Worm (Caenorhabditis elegans) whole organism, L3 larva: ENCODE results near the gene cutl-16.

Experiments used
- R02D3.7 ChIP-seq: fragments of 150-350 bp; optimal IDR thresholded peaks from 2 replicates; lab custom pipeline; 2014; ENCODE audit warnings: missing biosample characterization, missing genetic modification characterization
- ZK546.5 ChIP-seq: sonication (generic microtip); optimal IDR thresholded peaks from 2 replicates; lab custom pipeline; 2017; ENCODE audit warnings: missing biosample characterization, missing genetic modification characterization
- aly-2 ChIP-seq: fragments of 150-350 bp; optimal IDR thresholded peaks from 2 replicates; lab custom pipeline; 2014; ENCODE audit warnings: missing biosample characterization, missing genetic modification characterization
- ama-1 ChIP-seq: fragments of 150-350 bp; optimal IDR thresholded peaks from 2 replicates; lab custom pipeline; 2018
- ceh-16 ChIP-seq: sonication (generic microtip); optimal IDR thresholded peaks from 2 replicates; lab custom pipeline; 2017; ENCODE audit warnings: missing biosample characterization, missing genetic modification characterization
- ceh-28 ChIP-seq: fragments of 150-350 bp; optimal IDR thresholded peaks from 2 replicates; lab custom pipeline; 2014; ENCODE audit warnings: missing biosample characterization, missing genetic modification reagents, missing genetic modification characterization
- ceh-82 ChIP-seq: fragments of 150-350 bp; optimal IDR thresholded peaks from 2 replicates; lab custom pipeline; 2014; ENCODE audit warnings: missing biosample characterization, missing genetic modification characterization
- ceh-9 ChIP-seq: sonication (generic microtip); optimal IDR thresholded peaks from 2 replicates; lab custom pipeline; 2018; ENCODE audit warnings: missing biosample characterization, missing genetic modification characterization
- daf-12 ChIP-seq: fragments of 150-350 bp; optimal IDR thresholded peaks from 2 replicates; lab custom pipeline; 2014; ENCODE audit warnings: missing biosample characterization, missing genetic modification reagents, missing genetic modification characterization
- egl-27 ChIP-seq: sonication (generic microtip); optimal IDR thresholded peaks from 4 replicates; lab custom pipeline; 2017; ENCODE audit warnings: missing biosample characterization, missing genetic modification reagents, missing genetic modification characterization
- egl-5 ChIP-seq: fragments of 150-350 bp; optimal IDR thresholded peaks from 2 replicates; lab custom pipeline; 2017; ENCODE audit warnings: missing biosample characterization, missing genetic modification reagents, missing genetic modification characterization, inconsistent platforms
- elt-1 ChIP-seq: fragments of 150-350 bp; optimal IDR thresholded peaks from 2 replicates; lab custom pipeline; 2014; ENCODE audit warnings: missing biosample characterization, missing genetic modification characterization
- elt-2 ChIP-seq: sonication (generic microtip); optimal IDR thresholded peaks from 2 replicates; lab custom pipeline; 2016; ENCODE audit warnings: missing genetic modification reagents, mild to moderate bottlenecking, missing genetic modification characterization, missing compliant biosample characterization
- elt-3 ChIP-seq, 3 experiments: fragments of 150-350 bp in 1 of 3; sonication (generic microtip) in 2 of 3; optimal IDR thresholded peaks; 2 replicates in 2 of 3; 4 replicates in 1 of 3; lab custom pipeline; 2014 to 2017; ENCODE audit warnings: missing biosample characterization in 3 of 3, missing genetic modification characterization in 3 of 3
- eor-1 ChIP-seq, 2 experiments: fragments of 150-350 bp; optimal IDR thresholded peaks; 2 replicates each; lab custom pipeline; 2014 to 2018; ENCODE audit warnings: missing biosample characterization in 2 of 2, missing genetic modification characterization in 2 of 2
- fkh-10 ChIP-seq: sonication (generic microtip); optimal IDR thresholded peaks from 2 replicates; lab custom pipeline; 2017; ENCODE audit warnings: missing biosample characterization, missing genetic modification reagents, missing genetic modification characterization
- fkh-2 ChIP-seq: fragments of 150-350 bp; optimal IDR thresholded peaks from 2 replicates; lab custom pipeline; 2014; ENCODE audit warnings: missing biosample characterization, missing genetic modification reagents, missing genetic modification characterization
- fos-1 ChIP-seq: fragments of 150-350 bp; optimal IDR thresholded peaks from 2 replicates; lab custom pipeline; 2014; ENCODE audit warnings: missing biosample characterization, missing genetic modification characterization
- hmg-11 ChIP-seq: sonication (generic microtip); optimal IDR thresholded peaks from 2 replicates; lab custom pipeline; 2016; ENCODE audit warnings: missing genetic modification characterization, missing compliant biosample characterization
- jun-1 ChIP-seq: fragments of 150-350 bp; optimal IDR thresholded peaks from 2 replicates; lab custom pipeline; 2014; ENCODE audit warnings: missing biosample characterization, missing genetic modification reagents, missing genetic modification characterization
- lin-15B ChIP-seq: fragments of 150-350 bp; optimal IDR thresholded peaks from 2 replicates; lab custom pipeline; 2014; ENCODE audit warnings: missing biosample characterization, missing genetic modification characterization
- lin-39 ChIP-seq: fragments of 150-350 bp; optimal IDR thresholded peaks from 2 replicates; lab custom pipeline; 2018; ENCODE audit warnings: missing biosample characterization, missing genetic modification reagents, missing genetic modification characterization
- lsy-12 ChIP-seq: sonication (generic microtip); optimal IDR thresholded peaks from 2 replicates; lab custom pipeline; 2016; ENCODE audit warnings: mild to moderate bottlenecking, missing genetic modification characterization, missing compliant biosample characterization
- mdl-1 ChIP-seq: fragments of 150-350 bp; optimal IDR thresholded peaks from 2 replicates; lab custom pipeline; 2014; ENCODE audit warnings: missing biosample characterization, missing genetic modification characterization
- mml-1 ChIP-seq: fragments of 150-350 bp; sonication (generic microtip); optimal IDR thresholded peaks from 3 replicates; lab custom pipeline; 2014; ENCODE audit warnings: missing biosample characterization, missing genetic modification characterization
- nfya-1 ChIP-seq: sonication (generic microtip); optimal IDR thresholded peaks from 2 replicates; lab custom pipeline; 2017; ENCODE audit warnings: missing genetic modification characterization, mild to moderate bottlenecking, missing compliant biosample characterization, antibody characterized with exemption, moderate library complexity; ENCODE audit not compliant: insufficient read depth
- nhr-11 ChIP-seq: fragments of 150-350 bp; optimal IDR thresholded peaks from 2 replicates; lab custom pipeline; 2014; ENCODE audit warnings: missing biosample characterization, missing genetic modification characterization
- nhr-12 ChIP-seq: fragments of 150-350 bp; optimal IDR thresholded peaks from 2 replicates; lab custom pipeline; 2014; ENCODE audit warnings: missing biosample characterization, missing genetic modification characterization
- nhr-23 ChIP-seq: fragments of 150-350 bp; optimal IDR thresholded peaks from 2 replicates; lab custom pipeline; 2014; ENCODE audit warnings: missing biosample characterization, missing genetic modification reagents, missing genetic modification characterization
- nhr-237 ChIP-seq: fragments of 150-350 bp; optimal IDR thresholded peaks from 2 replicates; lab custom pipeline; 2014; ENCODE audit warnings: missing biosample characterization, missing genetic modification characterization
- nhr-25 ChIP-seq: sonication (generic microtip); optimal IDR thresholded peaks from 2 replicates; lab custom pipeline; 2017; ENCODE audit warnings: missing biosample characterization, missing genetic modification characterization
- nhr-28 ChIP-seq: fragments of 150-350 bp; optimal IDR thresholded peaks from 2 replicates; lab custom pipeline; 2014; ENCODE audit warnings: missing biosample characterization, missing genetic modification characterization
- nhr-43 ChIP-seq: sonication (generic microtip); optimal IDR thresholded peaks from 2 replicates; lab custom pipeline; 2016; ENCODE audit warnings: mild to moderate bottlenecking, missing genetic modification characterization, missing compliant biosample characterization; ENCODE audit not compliant: poor library complexity, severe bottlenecking
- nhr-67 ChIP-seq: fragments of 150-350 bp; optimal IDR thresholded peaks from 2 replicates; lab custom pipeline; 2014; ENCODE audit warnings: missing biosample characterization, missing genetic modification characterization
- nhr-76 ChIP-seq: fragments of 150-350 bp; sonication (generic microtip); optimal IDR thresholded peaks from 5 replicates; lab custom pipeline; 2014; ENCODE audit warnings: missing biosample characterization, missing genetic modification characterization
- nhr-77 ChIP-seq: fragments of 150-350 bp; optimal IDR thresholded peaks from 2 replicates; lab custom pipeline; 2014; ENCODE audit warnings: missing biosample characterization, missing genetic modification characterization
- pha-4 ChIP-seq: fragments of 150-350 bp; optimal IDR thresholded peaks from 2 replicates; lab custom pipeline; 2014; ENCODE audit warnings: missing biosample characterization, missing genetic modification reagents, missing genetic modification characterization
- pqm-1 ChIP-seq: fragments of 150-350 bp; optimal IDR thresholded peaks from 2 replicates; lab custom pipeline; 2017; ENCODE audit warnings: missing biosample characterization, missing genetic modification characterization, inconsistent platforms
- sea-2 ChIP-seq: fragments of 150-350 bp; sonication (generic microtip); optimal IDR thresholded peaks from 4 replicates; lab custom pipeline; 2014; ENCODE audit warnings: missing biosample characterization, missing genetic modification reagents, missing genetic modification characterization
- skn-1 ChIP-seq: fragments of 150-350 bp; optimal IDR thresholded peaks from 2 replicates; lab custom pipeline; 2014; ENCODE audit warnings: missing biosample characterization, missing genetic modification characterization
- snpc-4 ChIP-seq: fragments of 150-350 bp; optimal IDR thresholded peaks from 2 replicates; lab custom pipeline; 2014; ENCODE audit warnings: missing biosample characterization, missing genetic modification characterization
- tbx-2 ChIP-seq: sonication (generic microtip); optimal IDR thresholded peaks from 2 replicates; lab custom pipeline; 2016; ENCODE audit warnings: mild to moderate bottlenecking, missing genetic modification characterization, missing compliant biosample characterization
- unc-39 ChIP-seq: sonication (generic microtip); optimal IDR thresholded peaks from 4 replicates; lab custom pipeline; 2017; ENCODE audit warnings: missing biosample characterization, missing genetic modification characterization
- unc-62 ChIP-seq: fragments of 150-350 bp; sonication (generic microtip); optimal IDR thresholded peaks from 4 replicates; lab custom pipeline; 2014; ENCODE audit warnings: missing biosample characterization, missing genetic modification reagents, missing genetic modification characterization
- zag-1 ChIP-seq: fragments of 150-350 bp; optimal IDR thresholded peaks from 2 replicates; lab custom pipeline; 2014; ENCODE audit warnings: missing biosample characterization, missing genetic modification characterization
- ztf-11 ChIP-seq: fragments of 150-350 bp; optimal IDR thresholded peaks from 2 replicates; lab custom pipeline; 2014; ENCODE audit warnings: missing biosample characterization, missing genetic modification characterization
- ztf-4 ChIP-seq: fragments of 150-350 bp; optimal IDR thresholded peaks from 2 replicates; lab custom pipeline; 2014; ENCODE audit warnings: missing biosample characterization, missing genetic modification characterization

Gene cutl-16

DNA sequence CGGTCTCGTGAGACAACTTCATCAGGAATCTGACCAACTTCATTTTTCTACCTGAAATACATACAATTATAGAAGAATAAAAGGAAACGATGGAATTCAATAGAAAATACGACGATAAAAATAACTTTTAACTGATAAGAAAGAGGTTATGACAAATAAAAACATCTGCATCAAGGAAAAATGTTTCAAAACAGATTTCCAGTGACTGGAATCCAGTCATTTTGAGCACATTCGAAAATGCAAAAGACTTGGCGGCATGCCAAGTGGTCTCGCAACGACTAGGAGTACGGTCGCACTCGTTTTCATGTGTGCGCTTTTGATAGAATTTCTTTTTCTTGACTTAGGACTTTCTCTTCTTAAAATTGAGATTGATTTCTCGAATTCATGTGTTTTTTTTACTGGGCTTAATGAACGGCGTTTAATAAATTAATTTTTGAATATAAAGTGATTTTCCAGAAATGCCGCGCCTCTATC lies 48.5 kb downstream of the cutl-16 start, which contains the start of the genes snr-3 and rsp-5:
snr-3 (minus strand) TSS at position 51 of the 474 bp plus-strand sequence.
rsp-5 (plus strand) TSS at position 455 of the 474 bp plus-strand sequence.
- no peak for TF ChIP-seq nhr-67 (tag; lab: Kevin White, UChicago)
- no peak for TF ChIP-seq ZK546.5 (tag; lab: Kevin White, UChicago)
- TF ChIP-seq elt-2 = peak; percentile 47
- peak; percentile 63 for TF ChIP-seq snpc-4 (tag; lab: Kevin White, UChicago)
- no peak for TF ChIP-seq nhr-12 (tag; lab: Kevin White, UChicago)
- TF ChIP-seq hmg-11 (tag; lab: Kevin White, UChicago) = no peak
- no peak for TF ChIP-seq elt-1 (tag; lab: Kevin White, UChicago)
- no peak for TF ChIP-seq ceh-16 (tag; lab: Kevin White, UChicago)
- peak; percentile 61 for TF ChIP-seq lin-39 (tag; lab: Kevin White, UChicago)
- TF ChIP-seq mml-1 (tag; lab: Kevin White, UChicago) = no peak
- TF ChIP-seq nhr-77 (tag; lab: Kevin White, UChicago) = no peak
- TF ChIP-seq pqm-1 (tag; lab: Kevin White, UChicago) = peak; percentile 34
- TF ChIP-seq elt-3 (tag; optimal IDR thresholded peaks at IDR 0.05; lab: Kevin White, UChicago) = no peak
- TF ChIP-seq nhr-43 (tag; lab: Kevin White, UChicago) = peak; percentile 39
- no peak for TF ChIP-seq ceh-9 (tag; lab: Kevin White, UChicago)
- TF ChIP-seq nhr-25 (tag; lab: Kevin White, UChicago) = peak; percentile 85
- TF ChIP-seq unc-62 (GFP tag; lab: Kevin White, UChicago) = no peak
- TF ChIP-seq ceh-28 = peak; percentile 22
- peak; percentile 92 for TF ChIP-seq egl-5 (tag; lab: Kevin White, UChicago)
- peak; percentile 95 for TF ChIP-seq nfya-1 (tag; lab: Kevin White, UChicago)
- TF ChIP-seq R02D3.7 (tag; lab: Kevin White, UChicago) = peak; percentile 51
- no peak for TF ChIP-seq fkh-10 (GFP tag; lab: Kevin White, UChicago)
- no peak for TF ChIP-seq ztf-11 (tag; lab: Kevin White, UChicago)
- TF ChIP-seq skn-1 (tag; lab: Kevin White, UChicago) = no peak
- no peak for TF ChIP-seq mdl-1 (tag; lab: Kevin White, UChicago)
- no peak for TF ChIP-seq tbx-2 (tag; lab: Kevin White, UChicago)
- peak; percentile 78 for TF ChIP-seq lin-15B (tag; lab: Kevin White, UChicago)
- no peak for TF ChIP-seq sea-2
- no peak for TF ChIP-seq nhr-11 (tag; lab: Kevin White, UChicago)
- no peak for TF ChIP-seq unc-39 (tag; lab: Kevin White, UChicago)
- no peak for TF ChIP-seq zag-1 (tag; lab: Kevin White, UChicago)
- TF ChIP-seq daf-12 (tag; lab: Kevin White, UChicago) = no peak
- TF ChIP-seq ztf-4 (tag; lab: Kevin White, UChicago) = no peak
- TF ChIP-seq nhr-76 (tag; lab: Kevin White, UChicago) = no peak
- TF ChIP-seq nhr-237 (tag; lab: Kevin White, UChicago) = no peak
- no peak for TF ChIP-seq fos-1
- TF ChIP-seq egl-27 (tag; lab: Kevin White, UChicago) = no peak
- TF ChIP-seq fkh-2 (tag; lab: Kevin White, UChicago) = no peak
- TF ChIP-seq ama-1 = no peak
- no peak for TF ChIP-seq ceh-82 (tag; lab: Kevin White, UChicago)
- no peak for TF ChIP-seq nhr-28 (tag; lab: Kevin White, UChicago)
- TF ChIP-seq eor-1 (tag; optimal IDR thresholded peaks at IDR 0.05; lab: Kevin White, UChicago) = no peak
- peak; percentile 80 for TF ChIP-seq nhr-23 (tag; lab: Kevin White, UChicago)
- TF ChIP-seq aly-2 (tag; lab: Kevin White, UChicago) = no peak
- no peak for TF ChIP-seq jun-1 (tag; lab: Kevin White, UChicago)
- peak; percentile 81 for TF ChIP-seq pha-4 (tag; lab: Kevin White, UChicago)
- peak; percentile 9 for TF ChIP-seq lsy-12
